Fruit fly (Drosophila melanogaster): ENCODE measurements around the gene Send2.

Gene Send2

dm6 chr2L:14300718-14301361 lies 45.6 kb downstream of the Send2 start:
- no peak for TF ChIP-seq CG9705 (GFP tag; optimal IDR thresholded peaks at IDR 0.05)
- TF ChIP-seq Jra (GFP tag; optimal IDR thresholded peaks at IDR 0.05), result no peak
- no peak for TF ChIP-seq brk (GFP tag; optimal IDR thresholded peaks at IDR 0.05)
- no peak for TF ChIP-seq Hr78 (GFP tag; optimal IDR thresholded peaks at IDR 0.05)
- TF ChIP-seq dl (GFP tag; optimal IDR thresholded peaks at IDR 0.05; ENCODE audit: insufficient read depth in 1 of 2, partially characterized antibody in 2 of 2), result no peak
- TF ChIP-seq Hr83 (GFP tag; optimal IDR thresholded peaks at IDR 0.05; ENCODE audit: poor library complexity, severe bottlenecking), result no peak
- no peak for TF ChIP-seq N (GFP tag; optimal IDR thresholded peaks at IDR 0.05)
- TF ChIP-seq Dfd (GFP tag; optimal IDR thresholded peaks at IDR 0.05), result no peak
- TF ChIP-seq br (GFP tag; optimal IDR thresholded peaks at IDR 0.05), result no peak
- no peak for TF ChIP-seq CG32264 (GFP tag; optimal IDR thresholded peaks at IDR 0.05)
- TF ChIP-seq Myc (optimal IDR thresholded peaks at IDR 0.05), result no peak
- no peak for TF ChIP-seq ey (GFP tag; optimal IDR thresholded peaks at IDR 0.05)
- no peak for TF ChIP-seq foxo (GFP tag; optimal IDR thresholded peaks at IDR 0.05)
- TF ChIP-seq Sp1 (GFP tag; optimal IDR thresholded peaks at IDR 0.05), result no peak
- TF ChIP-seq h (GFP tag; optimal IDR thresholded peaks at IDR 0.05), result no peak
- no peak for TF ChIP-seq Abd-B (GFP tag; optimal IDR thresholded peaks at IDR 0.05)
- TF ChIP-seq Rel (GFP tag; optimal IDR thresholded peaks at IDR 0.05), result no peak
- no peak for TF ChIP-seq Rel (tag; optimal IDR thresholded peaks at IDR 0.05)

All from whole organism, wandering third instar larva.